Worm (Caenorhabditis elegans) whole organism, L4/young adult: ENCODE results near the gene F35H10.10.

Experiments used
- W03F9.2 ChIP-seq: fragments of 150-350 bp; optimal IDR thresholded peaks from 2 replicates; lab custom pipeline; 2014; ENCODE audit warnings: missing biosample characterization, missing genetic modification characterization
- dao-5 ChIP-seq: sonication (generic microtip); optimal IDR thresholded peaks from 2 replicates; lab custom pipeline; 2016; ENCODE audit warnings: missing genotype, missing genetic modification characterization, moderate library complexity, missing compliant biosample characterization
- him-1 ChIP-seq: sonication (generic microtip); optimal IDR thresholded peaks from 2 replicates; lab custom pipeline; 2016; ENCODE audit warnings: missing genotype, missing genetic modification reagents, missing genetic modification characterization, missing compliant biosample characterization

The F35H10.10 gene

ce11 chrIV:8333954-8333987 is 21.0 kb upstream of the F35H10.10 start, which contains the start of gene his-31:
Gene his-31, minus strand, starts transcription at chrIV:8333983.
- TF ChIP-seq dao-5 (no peak), him-1 (tag; lab: Kevin White, UChicago) (no peak), W03F9.2 (tag; lab: Kevin White, UChicago) (no peak)

ce11 chrIV:8333554-8333953 is 20.8 kb upstream of the F35H10.10 start:
- TF ChIP-seq him-1 (tag; lab: Kevin White, UChicago) (no peak), dao-5 (no peak), W03F9.2 (tag; lab: Kevin White, UChicago) (no peak)

ce11 chrIV:8333034-8333433 is 20.3 kb upstream of the F35H10.10 start:
- TF ChIP-seq him-1 (tag; lab: Kevin White, UChicago) (no peak), dao-5 (no peak), W03F9.2 (tag; lab: Kevin White, UChicago) (no peak)

- TF ChIP-seq dao-5 (no peak), him-1 (tag; lab: Kevin White, UChicago) (no peak), W03F9.2 (tag; lab: Kevin White, UChicago) (no peak)
These were observed 19.8 kb upstream of the F35H10.10 start, which contains the start of gene lys-10 for ce11 chrIV:8332526-8332925. Gene lys-10, plus strand, starts transcription at chrIV:8332826.

- TF ChIP-seq dao-5, result no peak
- no peak for TF ChIP-seq him-1 (tag; lab: Kevin White, UChicago)
- TF ChIP-seq W03F9.2 (tag; lab: Kevin White, UChicago), result no peak
These were observed 16.2 kb upstream of the F35H10.10 start, which contains the start of gene F35H10.2 for ce11 chrIV:8328913-8329312. Gene F35H10.2, plus strand, starts transcription at chrIV:8329213.

- no peak for TF ChIP-seq W03F9.2 (tag; lab: Kevin White, UChicago)
- TF ChIP-seq him-1 (tag; lab: Kevin White, UChicago), result no peak
- no peak for TF ChIP-seq dao-5
These were observed 12.9 kb upstream of the F35H10.10 start, which contains the start of gene F35H10.3 for ce11 chrIV:8325667-8326066. Gene F35H10.3, plus strand, starts transcription at chrIV:8325967.

ce11 chrIV:8318799-8319198 is 6.1 kb upstream of the F35H10.10 start:
- no peak for TF ChIP-seq W03F9.2 (tag; lab: Kevin White, UChicago)
- no peak for TF ChIP-seq him-1 (tag; lab: Kevin White, UChicago)
- no peak for TF ChIP-seq dao-5

ce11 chrIV:8317800-8318199 is 5.1 kb upstream of the F35H10.10 start:
- TF ChIP-seq dao-5 (no peak), W03F9.2 (tag; lab: Kevin White, UChicago) (no peak), him-1 (tag; lab: Kevin White, UChicago) (no peak)

- TF ChIP-seq dao-5, result no peak
- no peak for TF ChIP-seq W03F9.2 (tag; lab: Kevin White, UChicago)
- TF ChIP-seq him-1 (tag; lab: Kevin White, UChicago), result no peak
These were observed 641 bp downstream of the F35H10.10 start for ce11 chrIV:8312105-8312504.

- TF ChIP-seq dao-5 (no peak), W03F9.2 (tag; lab: Kevin White, UChicago) (no peak), him-1 (tag; lab: Kevin White, UChicago) (no peak)
These were observed 5.3 kb downstream of the F35H10.10 start for ce11 chrIV:8307408-8307807.

ce11 chrIV:8303668-8304067 is 9.1 kb downstream of the F35H10.10 start, which contains the start of gene vha-5:
Gene vha-5, plus strand, starts transcription at chrIV:8303968.
- TF ChIP-seq dao-5 (no peak), him-1 (tag; lab: Kevin White, UChicago) (no peak), W03F9.2 (tag; lab: Kevin White, UChicago) (no peak)

- TF ChIP-seq W03F9.2 (tag; lab: Kevin White, UChicago) (no peak), dao-5 (no peak), him-1 (tag; lab: Kevin White, UChicago) (no peak)
These were observed 10.0 kb downstream of the F35H10.10 start for ce11 chrIV:8302648-8303161.

ce11 chrIV:8301925-8302324 is 10.8 kb downstream of the F35H10.10 start:
- TF ChIP-seq dao-5 (no peak), W03F9.2 (tag; lab: Kevin White, UChicago) (no peak), him-1 (tag; lab: Kevin White, UChicago) (no peak)

ce11 chrIV:8300468-8300867 is 12.3 kb downstream of the F35H10.10 start, which contains the start of gene F35H10.5:
Gene F35H10.5, plus strand, starts transcription at chrIV:8300768.
- TF ChIP-seq him-1 (tag; lab: Kevin White, UChicago) (no peak), W03F9.2 (tag; lab: Kevin White, UChicago) (no peak), dao-5 (no peak)

- TF ChIP-seq him-1 (tag; lab: Kevin White, UChicago), result no peak
- no peak for TF ChIP-seq dao-5
- TF ChIP-seq W03F9.2 (tag; lab: Kevin White, UChicago), result no peak
These were observed 13.1 kb downstream of the F35H10.10 start, which contains the start of gene F35H10.6 for ce11 chrIV:8299636-8300035. Gene F35H10.6, plus strand, starts transcription at chrIV:8299936.
